Worm (Caenorhabditis elegans) whole organism, midembryonic: ENCODE data around the gene T02E9.5.

Source experiments
- T22C8.4 ChIP-seq: fragments of 200-800 bp; sonication (Bioruptor generic); IDR thresholded peaks from 2 replicates; pipeline ENCODE4 v1.3.6; 2022; ENCODE audit warnings: missing genetic modification characterization, missing compliant biosample characterization
- cog-1 ChIP-seq: sonication (generic microtip); optimal IDR thresholded peaks from 2 replicates; lab custom pipeline; 2016; ENCODE audit warnings: missing genetic modification characterization, missing compliant biosample characterization
- flt-1 ChIP-seq: fragments of 200-800 bp; sonication (Bioruptor generic); IDR thresholded peaks from 2 replicates; pipeline ENCODE4 v1.3.6; 2022; ENCODE audit warnings: missing genetic modification characterization, missing compliant biosample characterization
- klf-2 ChIP-seq: fragments of 200-800 bp; sonication (Bioruptor generic); conservative IDR thresholded peaks from 2 replicates; pipeline ENCODE4 v1.3.6; 2022; ENCODE audit warnings: missing genetic modification reagents, missing genetic modification characterization, missing compliant biosample characterization
- med-1 ChIP-seq: sonication (generic microtip); optimal IDR thresholded peaks from 2 replicates; lab custom pipeline; 2017; ENCODE audit warnings: missing genetic modification characterization, mild to moderate bottlenecking, missing compliant biosample characterization, antibody characterized with exemption, missing genetic modification reagents; ENCODE audit not compliant: insufficient read depth
- ref-1 ChIP-seq: fragments of 200-800 bp; sonication (Bioruptor generic); conservative IDR thresholded peaks from 2 replicates; pipeline ENCODE4 v1.3.6; 2022; ENCODE audit warnings: missing genetic modification reagents, missing genetic modification characterization, missing compliant biosample characterization
- tab-1 ChIP-seq: fragments of 200-800 bp; sonication (Bioruptor generic); IDR thresholded peaks from 2 replicates; pipeline ENCODE4 v1.3.6; 2022; ENCODE audit warnings: missing genetic modification characterization, missing compliant biosample characterization
- ztf-23 ChIP-seq: fragments of 200-800 bp; sonication (Bioruptor generic); IDR thresholded peaks from 2 replicates; pipeline ENCODE4 v1.3.6; 2022; ENCODE audit warnings: missing genetic modification reagents, missing genetic modification characterization, missing compliant biosample characterization
- ztf-29 ChIP-seq: fragments of 200-800 bp; sonication (Bioruptor generic); IDR thresholded peaks from 2 replicates; pipeline ENCODE4 v1.3.6; 2022; ENCODE audit warnings: missing genetic modification reagents, missing genetic modification characterization, missing compliant biosample characterization

DNA sequence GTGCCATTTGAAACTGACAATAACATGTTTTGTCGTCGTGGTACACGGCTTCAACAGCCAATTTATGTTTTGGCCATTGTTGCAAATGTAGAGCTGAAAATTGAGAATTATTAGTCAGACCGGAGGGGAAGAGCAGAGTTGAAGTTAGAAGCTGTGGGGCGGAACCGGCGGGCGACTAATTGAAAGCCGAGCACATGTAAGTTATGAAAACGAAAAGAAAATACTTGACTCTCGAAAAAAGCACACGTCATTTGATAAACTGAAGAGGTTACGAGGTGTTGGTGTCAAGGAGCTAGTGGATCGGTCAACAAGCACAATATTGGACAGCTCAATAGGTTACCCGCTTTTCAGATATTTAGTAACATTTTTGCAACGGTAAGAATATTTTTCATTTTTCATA lies 24.1 kb downstream of the T02E9.5 start, which contains the start of gene dop-5:
- TF ChIP-seq klf-2 (GFP tag; lab: Robert Waterston, UW) (no peak), ztf-29 (GFP tag; lab: Robert Waterston, UW) (no peak), cog-1 (tag; lab: Kevin White, UChicago) (no peak), ztf-23 (GFP tag; lab: Robert Waterston, UW) (no peak), flt-1 (GFP tag; lab: Robert Waterston, UW) (no peak), tab-1 (GFP tag; lab: Robert Waterston, UW) (no peak), T22C8.4 (no peak), med-1 (GFP tag; lab: Kevin White, UChicago) (no peak), ref-1 (no peak)
